Worm (Caenorhabditis elegans) whole organism, mixed stage, embryonic: ENCODE measurements around the gene end-3.
A peak's percentile ranks its signal among the peaks of the same experiment; 100 is the strongest.
"Not testable (repeated sequence)": the region's sequence is repeated elsewhere in the genome, so short reads cannot be mapped to it uniquely, and the experiment has no call there.

Experiments
- hlh-1 ChIP-seq: fragments of 150-350 bp; optimal IDR thresholded peaks from 2 replicates; lab custom pipeline; 2014; ENCODE audit warnings: missing biosample characterization, missing genetic modification reagents, missing genetic modification characterization
- nhr-237 ChIP-seq: fragments of 150-350 bp; optimal IDR thresholded peaks from 2 replicates; lab custom pipeline; 2014; ENCODE audit warnings: missing biosample characterization, missing genetic modification characterization
- nhr-76 ChIP-seq: sonication (generic microtip); optimal IDR thresholded peaks from 2 replicates; lab custom pipeline; 2017; ENCODE audit warnings: missing biosample characterization, missing genetic modification characterization
- snpc-4 ChIP-seq: fragments of 150-350 bp; optimal IDR thresholded peaks from 2 replicates; lab custom pipeline; 2014; ENCODE audit warnings: missing biosample characterization, missing genetic modification characterization
- unc-120 ChIP-seq: sonication (generic microtip); optimal IDR thresholded peaks from 2 replicates; lab custom pipeline; 2017; ENCODE audit warnings: missing genetic modification characterization, missing compliant biosample characterization; ENCODE audit not compliant: poor library complexity, severe bottlenecking
- unc-39 ChIP-seq: fragments of 150-350 bp; optimal IDR thresholded peaks from 2 replicates; lab custom pipeline; 2014; ENCODE audit warnings: missing biosample characterization, missing genetic modification characterization

ce11 chrV:14038328-14039084 is 24.0 kb downstream of the end-3 start, which contains the start of gene vps-39:
- not testable (repeated sequence) for TF ChIP-seq hlh-1, unc-39, nhr-76, snpc-4, nhr-237 (tag; lab: Kevin White, UChicago)
- TF ChIP-seq unc-120 (tag; lab: Kevin White, UChicago), result peak; percentile 45
